Worm (Caenorhabditis elegans) whole organism, L2 larva: Measurements from ENCODE around the gene pgm-3.

Experiments used
- C34F6.9 ChIP-seq: fragments of 150-350 bp; optimal IDR thresholded peaks from 2 replicates; lab custom pipeline; 2014; ENCODE audit warnings: missing biosample characterization, missing genetic modification characterization
- F13H6.1 ChIP-seq: sonication (generic microtip); optimal IDR thresholded peaks from 2 replicates; lab custom pipeline; 2016; ENCODE audit warnings: missing genetic modification characterization, missing compliant biosample characterization
- R02D3.7 ChIP-seq: fragments of 150-350 bp; optimal IDR thresholded peaks from 2 replicates; lab custom pipeline; 2014; ENCODE audit warnings: missing biosample characterization, missing genetic modification characterization
- ZK546.5 ChIP-seq: sonication (generic microtip); optimal IDR thresholded peaks from 2 replicates; lab custom pipeline; 2017; ENCODE audit warnings: missing biosample characterization, missing genetic modification characterization
- alr-1 ChIP-seq: fragments of 150-350 bp; optimal IDR thresholded peaks from 2 replicates; lab custom pipeline; 2014; ENCODE audit warnings: missing biosample characterization, missing genetic modification characterization
- aly-2 ChIP-seq: fragments of 150-350 bp; optimal IDR thresholded peaks from 2 replicates; lab custom pipeline; 2014; ENCODE audit warnings: missing biosample characterization, missing genetic modification characterization
- ama-1 ChIP-seq: fragments of 150-350 bp; optimal IDR thresholded peaks from 2 replicates; lab custom pipeline; 2018; ENCODE audit warnings: inconsistent platforms
- blmp-1 ChIP-seq: sonication (generic microtip); optimal IDR thresholded peaks from 2 replicates; lab custom pipeline; 2017; ENCODE audit warnings: missing genetic modification characterization, mild to moderate bottlenecking, missing compliant biosample characterization, antibody characterized with exemption, moderate library complexity; ENCODE audit not compliant: insufficient read depth
- ceh-82 ChIP-seq: fragments of 150-350 bp; optimal IDR thresholded peaks from 2 replicates; lab custom pipeline; 2014; ENCODE audit warnings: missing biosample characterization, missing genetic modification characterization
- crh-2 ChIP-seq: sonication (generic microtip); optimal IDR thresholded peaks from 2 replicates; lab custom pipeline; 2017; ENCODE audit warnings: missing biosample characterization, missing genetic modification characterization
- dmd-4 ChIP-seq: sonication (generic microtip); optimal IDR thresholded peaks from 2 replicates; lab custom pipeline; 2017; ENCODE audit warnings: missing biosample characterization, missing genetic modification characterization
- egl-27 ChIP-seq: sonication (generic microtip); optimal IDR thresholded peaks from 3 replicates; lab custom pipeline; 2017; ENCODE audit warnings: missing biosample characterization, missing genetic modification reagents, missing genetic modification characterization
- elt-3 ChIP-seq: sonication (generic microtip); optimal IDR thresholded peaks from 2 replicates; lab custom pipeline; 2017; ENCODE audit warnings: missing biosample characterization, missing genetic modification characterization
- fos-1 ChIP-seq: fragments of 150-350 bp; optimal IDR thresholded peaks from 2 replicates; lab custom pipeline; 2014; ENCODE audit warnings: missing biosample characterization, missing genetic modification characterization
- gmeb-1 ChIP-seq: fragments of 150-350 bp; optimal IDR thresholded peaks from 2 replicates; lab custom pipeline; 2014; ENCODE audit warnings: missing biosample characterization, missing genetic modification characterization
- lin-11 ChIP-seq: fragments of 150-350 bp; sonication (generic microtip); optimal IDR thresholded peaks from 2 replicates; lab custom pipeline; 2014; ENCODE audit warnings: missing biosample characterization, missing genetic modification characterization, inconsistent platforms, mixed read lengths
- lin-13 ChIP-seq: fragments of 150-350 bp; optimal IDR thresholded peaks from 2 replicates; lab custom pipeline; 2014; ENCODE audit warnings: missing biosample characterization, missing genetic modification reagents, missing genetic modification characterization
- lsy-2 ChIP-seq, 2 experiments: fragments of 150-350 bp in 1 of 2; sonication (generic microtip) in 1 of 2; optimal IDR thresholded peaks; 2 replicates each; lab custom pipeline; 2014 to 2017; ENCODE audit warnings: missing biosample characterization in 2 of 2, missing genetic modification characterization in 2 of 2
- mab-5 ChIP-seq: fragments of 150-350 bp; optimal IDR thresholded peaks from 2 replicates; lab custom pipeline; 2014; ENCODE audit warnings: missing biosample characterization, missing genetic modification characterization
- mbf-1 ChIP-seq: sonication (generic microtip); optimal IDR thresholded peaks from 2 replicates; lab custom pipeline; 2017; ENCODE audit warnings: missing biosample characterization, missing genetic modification characterization
- mdl-1 ChIP-seq, 2 experiments: fragments of 150-350 bp in 1 of 2; sonication (generic microtip) in 1 of 2; optimal IDR thresholded peaks; 2 replicates each; lab custom pipeline; 2017; ENCODE audit warnings: missing biosample characterization in 2 of 2, missing genetic modification characterization in 2 of 2
- nhr-11 ChIP-seq: fragments of 150-350 bp; optimal IDR thresholded peaks from 2 replicates; lab custom pipeline; 2014; ENCODE audit warnings: missing biosample characterization, missing genetic modification characterization
- nhr-129 ChIP-seq: fragments of 150-350 bp; optimal IDR thresholded peaks from 2 replicates; lab custom pipeline; 2014; ENCODE audit warnings: missing biosample characterization, missing genetic modification characterization
- nhr-21 ChIP-seq: fragments of 150-350 bp; optimal IDR thresholded peaks from 2 replicates; lab custom pipeline; 2014; ENCODE audit warnings: missing biosample characterization, missing genetic modification characterization
- nhr-23 ChIP-seq: fragments of 150-350 bp; optimal IDR thresholded peaks from 2 replicates; lab custom pipeline; 2014; ENCODE audit warnings: missing biosample characterization, missing genetic modification reagents, missing genetic modification characterization
- nhr-6 ChIP-seq: fragments of 150-350 bp; optimal IDR thresholded peaks from 2 replicates; lab custom pipeline; 2014; ENCODE audit warnings: missing biosample characterization, missing genetic modification characterization
- nhr-77 ChIP-seq: fragments of 150-350 bp; optimal IDR thresholded peaks from 2 replicates; lab custom pipeline; 2014; ENCODE audit warnings: missing biosample characterization, missing genetic modification characterization
- peb-1 ChIP-seq: fragments of 150-350 bp; optimal IDR thresholded peaks from 2 replicates; lab custom pipeline; 2014; ENCODE audit warnings: missing biosample characterization, missing genetic modification characterization
- sem-4 ChIP-seq: fragments of 150-350 bp; optimal IDR thresholded peaks from 2 replicates; lab custom pipeline; 2014; ENCODE audit warnings: missing biosample characterization, missing genetic modification reagents, missing genetic modification characterization
- skn-1 ChIP-seq: sonication (generic microtip); optimal IDR thresholded peaks from 2 replicates; lab custom pipeline; 2017; ENCODE audit warnings: missing biosample characterization, missing genetic modification characterization
- sma-9 ChIP-seq, 2 experiments: fragments of 150-350 bp in 1 of 2; sonication (generic microtip) in 1 of 2; optimal IDR thresholded peaks; 2 replicates each; lab custom pipeline; 2014 to 2016; ENCODE audit warnings: missing genetic modification characterization in 2 of 2, mild to moderate bottlenecking in 1 of 2, missing biosample characterization in 1 of 2, missing compliant biosample characterization in 1 of 2, missing genetic modification reagents in 1 of 2, moderate library complexity in 1 of 2
- snpc-4 ChIP-seq: fragments of 150-350 bp; optimal IDR thresholded peaks from 2 replicates; lab custom pipeline; 2014; ENCODE audit warnings: missing biosample characterization, missing genetic modification characterization
- unc-39 ChIP-seq: fragments of 150-350 bp; optimal IDR thresholded peaks from 2 replicates; lab custom pipeline; 2014; ENCODE audit warnings: missing biosample characterization, missing genetic modification characterization
- unc-55 ChIP-seq: fragments of 150-350 bp; sonication (generic microtip); optimal IDR thresholded peaks from 3 replicates; lab custom pipeline; 2014; ENCODE audit warnings: missing biosample characterization, missing genetic modification reagents, missing genetic modification characterization
- unc-62 ChIP-seq: fragments of 150-350 bp; optimal IDR thresholded peaks from 2 replicates; lab custom pipeline; 2014; ENCODE audit warnings: missing biosample characterization, missing genetic modification reagents, missing genetic modification characterization
- zag-1 ChIP-seq: fragments of 150-350 bp; optimal IDR thresholded peaks from 2 replicates; lab custom pipeline; 2014; ENCODE audit warnings: missing biosample characterization, missing genetic modification characterization
- ztf-1 ChIP-seq: fragments of 200-800 bp; sonication (Bioruptor generic); conservative IDR thresholded peaks from 2 replicates; pipeline ENCODE4 v1.3.6; 2022; ENCODE audit warnings: missing genetic modification characterization, missing compliant biosample characterization
- ztf-4 ChIP-seq: fragments of 150-350 bp; optimal IDR thresholded peaks from 2 replicates; lab custom pipeline; 2014; ENCODE audit warnings: missing biosample characterization, missing genetic modification characterization

pgm-3 gene

ce11 chrIV:8743654-8744332 lies 18.3 kb downstream of the pgm-3 start, which contains the start of gene F21D5.7:
Gene F21D5.7 (minus strand): TSS chrIV:8743704.
- TF ChIP-seq nhr-129 (tag; lab: Kevin White, UChicago) (peak; percentile 46), sem-4 (peak; percentile 37), fos-1 (tag; lab: Kevin White, UChicago) (peak; percentile 55), lin-11 (tag; lab: Kevin White, UChicago) (peak; percentile 55), egl-27 (tag; lab: Kevin White, UChicago) (peak; percentile 11), unc-55 (GFP tag; lab: Kevin White, UChicago) (peak; percentile 85), crh-2 (peak; percentile 91), alr-1 (tag; lab: Kevin White, UChicago) (no peak), skn-1 (tag; lab: Kevin White, UChicago) (peak; percentile 41), ceh-82 (no peak), ZK546.5 (tag; lab: Kevin White, UChicago) (peak; percentile 3), mdl-1 (tag; optimal IDR thresholded peaks at IDR 0.05; lab: Kevin White, UChicago) (peak in 1 of 2 experiments; percentile 31), mbf-1 (tag; lab: Kevin White, UChicago) (no peak), gmeb-1 (tag; lab: Kevin White, UChicago) (peak; percentile 89), nhr-21 (peak; percentile 70), sma-9 (GFP tag; optimal IDR thresholded peaks at IDR 0.05; lab: Kevin White, UChicago) (peak; percentile 84), sma-9 (tag; optimal IDR thresholded peaks at IDR 0.05; lab: Kevin White, UChicago) (no peak), snpc-4 (tag; lab: Kevin White, UChicago) (peak; percentile 31), mab-5 (tag; lab: Kevin White, UChicago) (peak; percentile 31), elt-3 (tag; lab: Kevin White, UChicago) (no peak), C34F6.9 (tag; lab: Kevin White, UChicago) (peak; percentile 89), dmd-4 (tag; lab: Kevin White, UChicago) (peak; percentile 26), nhr-23 (no peak), blmp-1 (tag; lab: Kevin White, UChicago) (peak; percentile 43), nhr-6 (tag; lab: Kevin White, UChicago) (peak; percentile 35), lsy-2 (tag; optimal IDR thresholded peaks at IDR 0.05; lab: Kevin White, UChicago) (peak; percentile 68 to 89), F13H6.1 (tag; lab: Kevin White, UChicago) (no peak), lin-13 (GFP tag; lab: Kevin White, UChicago) (peak; percentile 67), ztf-4 (tag; lab: Kevin White, UChicago) (peak; percentile 52)
- TF ChIP-seq, all 48 proteins: peak for 22

DNA sequence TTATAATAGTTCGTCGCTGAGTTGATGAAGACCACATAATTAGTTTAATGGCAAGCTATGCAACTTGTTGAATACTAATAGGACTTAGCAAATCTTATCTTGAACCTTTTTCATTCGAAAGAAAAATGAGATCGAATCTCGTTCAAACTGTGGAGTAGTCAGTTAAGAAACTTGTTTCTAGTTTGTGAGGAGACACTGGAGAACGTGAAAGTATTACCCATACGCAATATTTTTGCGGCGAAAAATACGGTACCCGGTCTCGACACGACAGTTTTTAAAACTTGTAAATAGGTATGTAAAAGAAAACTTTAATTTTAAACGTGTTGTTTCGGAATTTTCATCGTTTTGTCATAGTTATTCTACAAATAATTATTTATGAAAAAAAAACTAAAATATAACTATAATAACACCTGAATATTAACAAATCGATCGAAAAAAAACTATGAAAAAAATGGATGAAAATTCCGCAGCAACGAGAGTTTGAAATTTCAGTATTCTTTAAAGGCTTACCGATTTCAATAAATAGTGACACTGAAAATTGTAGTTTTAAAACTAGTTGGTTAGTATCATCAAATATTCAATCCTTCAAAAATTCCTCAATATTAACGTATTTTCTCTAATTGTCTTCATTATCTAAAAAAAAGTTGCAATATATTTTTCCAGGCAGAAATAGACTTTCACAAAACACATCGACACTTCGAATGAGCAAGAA lies 20.2 kb downstream of the pgm-3 start, which contains the start of the genes F20C5.7 and parg-1:
Gene F20C5.7, minus strand, starts transcription at position 101 of the 712 bp plus-strand sequence.
Gene parg-1, plus strand, starts transcription at position 662 of the 712 bp plus-strand sequence.
- TF ChIP-seq nhr-11 (tag; lab: Kevin White, UChicago), result no peak
- TF ChIP-seq peb-1 (tag; lab: Kevin White, UChicago), result no peak
- TF ChIP-seq unc-62 (GFP tag; lab: Kevin White, UChicago), result no peak
- TF ChIP-seq gmeb-1 (tag; lab: Kevin White, UChicago), result no peak
- no peak for TF ChIP-seq egl-27 (tag; lab: Kevin White, UChicago)
- no peak for TF ChIP-seq nhr-77
- no peak for TF ChIP-seq zag-1 (tag; lab: Kevin White, UChicago)
- no peak for TF ChIP-seq alr-1 (tag; lab: Kevin White, UChicago)
- no peak for TF ChIP-seq nhr-6 (tag; lab: Kevin White, UChicago)
- TF ChIP-seq sma-9 (GFP tag; optimal IDR thresholded peaks at IDR 0.05; lab: Kevin White, UChicago), result no peak
- no peak for TF ChIP-seq sma-9 (tag; optimal IDR thresholded peaks at IDR 0.05; lab: Kevin White, UChicago)
- no peak for TF ChIP-seq aly-2 (tag; lab: Kevin White, UChicago)
- no peak for TF ChIP-seq ama-1 (lab: Kevin White, UChicago)
- no peak for TF ChIP-seq ztf-1 (GFP tag; lab: Robert Waterston, UW)
- TF ChIP-seq snpc-4 (tag; lab: Kevin White, UChicago), result no peak
- TF ChIP-seq unc-39, result no peak
- no peak for TF ChIP-seq lsy-2 (tag; optimal IDR thresholded peaks at IDR 0.05; lab: Kevin White, UChicago)
- no peak for TF ChIP-seq sem-4
- TF ChIP-seq R02D3.7 (tag; lab: Kevin White, UChicago), result no peak
- TF ChIP-seq, all 48 proteins: peak for 0
